Fruit fly (Drosophila melanogaster): Measurements from ENCODE around the gene CG12702.

dm6 chrX:19717041-19717440 lies 47.6 kb downstream of the CG12702 start:
- TF ChIP-seq CG8478 (optimal IDR thresholded peaks at IDR 0.05): no peak
- no peak for TF ChIP-seq CTCF (optimal IDR thresholded peaks at IDR 0.05)

Data from S2 (cell line).